Worm (Caenorhabditis elegans): ENCODE measurements around the gene galt-1.

The galt-1 gene

ce11 chrV:5936691-5937090 lies 6.0 kb downstream of the galt-1 start, which contains the start of the genes M03F8.5 and M03F8.7:
M03F8.5 (minus strand) TSS chrV:5936791.
M03F8.7 (plus strand) TSS chrV:5936939.
- TF ChIP-seq F57C9.4 (tag; optimal IDR thresholded peaks at IDR 0.05): no peak
- TF ChIP-seq D2030.7 (GFP tag; IDR thresholded peaks at IDR 0.05): no peak
- TF ChIP-seq hmg-20 (GFP tag; IDR thresholded peaks at IDR 0.05): no peak
- no peak for TF ChIP-seq egrh-3 (GFP tag; IDR thresholded peaks at IDR 0.05)
- no peak for TF ChIP-seq snpc-1.1 (tag; optimal IDR thresholded peaks at IDR 0.05; ENCODE audit: insufficient read depth)
- TF ChIP-seq madf-10 (tag; optimal IDR thresholded peaks at IDR 0.05): no peak
- no peak for TF ChIP-seq B0261.1 (tag; optimal IDR thresholded peaks at IDR 0.05)
- no peak for TF ChIP-seq bed-1 (GFP tag; IDR thresholded peaks at IDR 0.05)

- TF ChIP-seq efl-1 (GFP tag; optimal IDR thresholded peaks at IDR 0.05): peak; percentile 83
- no peak for TF ChIP-seq atf-7 (tag; optimal IDR thresholded peaks at IDR 0.05)
- TF ChIP-seq dpl-1 (GFP tag; optimal IDR thresholded peaks at IDR 0.05): peak; percentile 87
- no peak for TF ChIP-seq Y79H2A.3 (GFP tag; conservative IDR thresholded peaks at IDR 0.05)
- no peak for TF ChIP-seq B0035.1 (tag; optimal IDR thresholded peaks at IDR 0.05)
- TF ChIP-seq pha-4 (tag; optimal IDR thresholded peaks at IDR 0.05): no peak
- no peak for TF ChIP-seq ceh-100 (GFP tag; IDR thresholded peaks at IDR 0.05)
- no peak for TF ChIP-seq repo-1 (tag; optimal IDR thresholded peaks at IDR 0.05)
- no peak for TF ChIP-seq ceh-91 (GFP tag; IDR thresholded peaks at IDR 0.05)
- TF ChIP-seq attf-3 (GFP tag; conservative IDR thresholded peaks at IDR 0.05): peak; percentile 98
- peak; percentile 55 to 93 (median 77) for TF ChIP-seq lin-35 (GFP tag; optimal IDR thresholded peaks at IDR 0.05)
- TF ChIP-seq D2030.7 (GFP tag; IDR thresholded peaks at IDR 0.05): no peak
- no peak for TF ChIP-seq F39B2.1 (GFP tag; IDR thresholded peaks at IDR 0.05)
- TF ChIP-seq lin-54 (GFP tag; optimal IDR thresholded peaks at IDR 0.05): peak; percentile 96
- TF ChIP-seq madf-10 (tag; optimal IDR thresholded peaks at IDR 0.05): no peak
- TF ChIP-seq F55B11.4 (tag; optimal IDR thresholded peaks at IDR 0.05; ENCODE audit: borderline replicate concordance, insufficient read depth): no peak
- no peak for TF ChIP-seq Y95B8A.8 (GFP tag; IDR thresholded peaks at IDR 0.05)
- TF ChIP-seq mel-28 (tag; optimal IDR thresholded peaks at IDR 0.05; ENCODE audit: borderline replicate concordance): no peak
- no peak for TF ChIP-seq ceh-27 (GFP tag; optimal IDR thresholded peaks at IDR 0.05)
- no peak for TF ChIP-seq egl-44 (GFP tag; IDR thresholded peaks at IDR 0.05)
- TF ChIP-seq lsy-27 (tag; optimal IDR thresholded peaks at IDR 0.05; ENCODE audit: borderline replicate concordance, insufficient read depth): no peak
- no peak for TF ChIP-seq nfya-1 (tag; optimal IDR thresholded peaks at IDR 0.05; ENCODE audit: borderline replicate concordance, insufficient read depth)
- no peak for TF ChIP-seq hmg-1.2 (GFP tag; IDR thresholded peaks at IDR 0.05)
- TF ChIP-seq ztf-28 (GFP tag; IDR thresholded peaks at IDR 0.05): no peak
- no peak for TF ChIP-seq aptf-2 (GFP tag; conservative IDR thresholded peaks at IDR 0.05)
Measured at ce11 chrV:5939503-5940072, 8.9 kb downstream of the galt-1 start, which contains the start of gene syf-3. syf-3 (plus strand) TSS chrV:5940022.

- TF ChIP-seq hlh-26 (GFP tag; conservative IDR thresholded peaks at IDR 0.05) (no peak), let-607 (tag; optimal IDR thresholded peaks at IDR 0.05) (no peak), cebp-2 (GFP tag; IDR thresholded peaks at IDR 0.05) (no peak), aptf-3 (GFP tag; IDR thresholded peaks at IDR 0.05) (no peak), D2030.7 (GFP tag; IDR thresholded peaks at IDR 0.05) (no peak), tlf-1 (GFP tag; optimal IDR thresholded peaks at IDR 0.05) (no peak), rec-8 (tag; optimal IDR thresholded peaks at IDR 0.05) (no peak), F22D6.2 (tag; optimal IDR thresholded peaks at IDR 0.05) (no peak), unc-130 (GFP tag; optimal IDR thresholded peaks at IDR 0.05) (no peak), madf-3 (GFP tag; IDR thresholded peaks at IDR 0.05) (no peak), ztf-18 (tag; optimal IDR thresholded peaks at IDR 0.05) (no peak), Y53F4B.3 (GFP tag; IDR thresholded peaks at IDR 0.05) (no peak), F57A8.1 (GFP tag; optimal IDR thresholded peaks at IDR 0.05) (no peak), ztf-3 (GFP tag; optimal IDR thresholded peaks at IDR 0.05) (no peak)
Measured at ce11 chrV:5943167-5943566, 12.5 kb downstream of the galt-1 start, which contains the start of gene pst-1. pst-1 (plus strand) TSS chrV:5943467.

Data from whole organism, young adult.